Worm (Caenorhabditis elegans) whole organism, early embryonic: Measurements from ENCODE around the gene M117.4.

Source experiments
- B0310.2 ChIP-seq: sonication (generic microtip); optimal IDR thresholded peaks from 2 replicates; lab custom pipeline; 2016; ENCODE audit warnings: mild to moderate bottlenecking, missing genetic modification characterization, missing compliant biosample characterization
- F13C5.2 ChIP-seq: sonication (generic microtip); optimal IDR thresholded peaks from 2 replicates; lab custom pipeline; 2017; ENCODE audit warnings: mild to moderate bottlenecking, missing genetic modification characterization, inconsistent platforms, missing compliant biosample characterization
- aly-1 ChIP-seq: sonication (generic microtip); optimal IDR thresholded peaks from 2 replicates; lab custom pipeline; 2016; ENCODE audit warnings: missing genetic modification characterization, missing compliant biosample characterization
- ama-1 ChIP-seq: fragments of 150-350 bp; optimal IDR thresholded peaks from 2 replicates; lab custom pipeline; 2014
- ceh-13 ChIP-seq: fragments of 200-800 bp; sonication (Bioruptor generic); optimal IDR thresholded peaks from 2 replicates; lab custom pipeline; 2018; ENCODE audit warnings: mild to moderate bottlenecking, missing genetic modification characterization, missing compliant biosample characterization
- ets-7 ChIP-seq: sonication (generic microtip); optimal IDR thresholded peaks from 2 replicates; lab custom pipeline; 2016; ENCODE audit warnings: missing genotype, missing genetic modification characterization, missing compliant biosample characterization
- flt-1 ChIP-seq: fragments of 200-800 bp; sonication (Bioruptor generic); IDR thresholded peaks from 2 replicates; pipeline ENCODE4 v1.3.6; 2022; ENCODE audit warnings: missing genetic modification characterization, missing compliant biosample characterization
- hmbx-1 ChIP-seq: sonication (generic microtip); optimal IDR thresholded peaks from 2 replicates; lab custom pipeline; 2016; ENCODE audit warnings: mild to moderate bottlenecking, missing genetic modification characterization, missing compliant biosample characterization
- hmg-4 ChIP-seq: fragments of 200-800 bp; sonication (Bioruptor generic); optimal IDR thresholded peaks from 2 replicates; lab custom pipeline; 2018; ENCODE audit warnings: mild to moderate bottlenecking, missing genetic modification characterization, missing compliant biosample characterization
- pes-1 ChIP-seq: fragments of 200-800 bp; sonication (Bioruptor generic); IDR thresholded peaks from 2 replicates; pipeline ENCODE4 v1.3.6; 2022; ENCODE audit warnings: missing genetic modification reagents, missing genetic modification characterization, missing compliant biosample characterization
- scrt-1 ChIP-seq: fragments of 200-800 bp; sonication (Bioruptor generic); IDR thresholded peaks from 2 replicates; pipeline ENCODE4 v1.3.6; 2022; ENCODE audit warnings: missing genetic modification characterization, missing compliant biosample characterization
- sea-1 ChIP-seq: fragments of 200-800 bp; sonication (Bioruptor generic); conservative IDR thresholded peaks from 2 replicates; pipeline ENCODE4 v1.3.6; 2022; ENCODE audit warnings: missing genetic modification characterization, missing compliant biosample characterization
- tbx-11 ChIP-seq: fragments of 200-800 bp; sonication (Bioruptor generic); IDR thresholded peaks from 2 replicates; pipeline ENCODE4 v1.3.6; 2022; ENCODE audit warnings: missing genetic modification characterization, missing compliant biosample characterization
- tra-4 ChIP-seq: sonication (generic microtip); optimal IDR thresholded peaks from 2 replicates; lab custom pipeline; 2017; ENCODE audit warnings: missing genetic modification characterization, missing compliant biosample characterization

DNA sequence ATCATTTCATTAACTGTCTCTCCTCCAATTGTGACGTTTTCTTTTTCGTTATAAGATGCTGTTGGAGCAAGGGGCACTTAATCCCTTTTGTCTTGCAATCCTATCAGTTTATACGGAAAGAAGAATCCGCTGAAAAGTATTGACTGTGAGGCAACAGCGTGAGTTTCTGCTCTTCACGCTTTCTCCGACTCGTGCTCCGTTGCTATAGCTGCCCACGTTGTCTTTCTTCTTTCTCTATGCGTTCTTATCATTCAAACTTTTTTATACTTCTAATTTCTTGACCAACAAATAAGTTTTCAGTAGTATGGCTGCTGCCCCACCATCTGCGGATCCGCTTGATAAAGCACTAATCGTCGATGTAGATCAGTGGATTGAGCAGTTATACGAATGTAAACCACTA is 24.8 kb upstream of the M117.4 start, which contains the start of gene let-92:
- TF ChIP-seq hmbx-1 (tag; lab: Kevin White, UChicago) (no peak), ceh-13 (GFP tag; lab: Kevin White, UChicago) (no peak), flt-1 (GFP tag; lab: Robert Waterston, UW) (no peak), ama-1 (lab: Kevin White, UChicago) (no peak), scrt-1 (GFP tag; lab: Robert Waterston, UW) (no peak), B0310.2 (tag; lab: Kevin White, UChicago) (no peak), tbx-11 (GFP tag; lab: Robert Waterston, UW) (no peak), pes-1 (GFP tag; lab: Robert Waterston, UW) (no peak), tra-4 (no peak), sea-1 (GFP tag; lab: Robert Waterston, UW) (no peak), hmg-4 (no peak), aly-1 (tag; lab: Kevin White, UChicago) (no peak), F13C5.2 (tag; lab: Kevin White, UChicago) (no peak), ets-7 (no peak)
